Worm (Caenorhabditis elegans) whole organism, L1 larva: ENCODE measurements around the gene F59F5.4.

ENCODE experiments used
- ama-1 ChIP-seq: fragments of 150-350 bp; optimal IDR thresholded peaks from 2 replicates; lab custom pipeline; 2014
- elt-3 ChIP-seq, 6 experiments: fragments of 150-350 bp in 1 of 6; sonication (generic microtip); optimal IDR thresholded peaks; 2 replicates each; lab custom pipeline; 2017 to 2018; ENCODE audit warnings: missing biosample characterization in 6 of 6, missing genetic modification characterization in 6 of 6, inconsistent platforms in 1 of 6
- lin-15B ChIP-seq: fragments of 150-350 bp; sonication (generic microtip); optimal IDR thresholded peaks from 3 replicates; lab custom pipeline; 2014; ENCODE audit warnings: missing biosample characterization, missing genetic modification characterization
- mdl-1 ChIP-seq, 2 experiments: fragments of 150-350 bp; optimal IDR thresholded peaks; 2 replicates each; lab custom pipeline; 2014 to 2017; ENCODE audit warnings: missing biosample characterization in 2 of 2, missing genetic modification characterization in 2 of 2, inconsistent platforms in 1 of 2
- nhr-12 ChIP-seq: sonication (generic microtip); optimal IDR thresholded peaks from 2 replicates; lab custom pipeline; 2017; ENCODE audit warnings: missing biosample characterization, missing genetic modification characterization
- nhr-237 ChIP-seq: fragments of 150-350 bp; optimal IDR thresholded peaks from 2 replicates; lab custom pipeline; 2014; ENCODE audit warnings: missing biosample characterization, missing genetic modification characterization
- nhr-47 ChIP-seq: sonication (generic microtip); optimal IDR thresholded peaks from 2 replicates; lab custom pipeline; 2016; ENCODE audit warnings: mild to moderate bottlenecking, missing genetic modification characterization, moderate library complexity, missing compliant biosample characterization
- nhr-76 ChIP-seq: sonication (generic microtip); optimal IDR thresholded peaks from 2 replicates; lab custom pipeline; 2017; ENCODE audit warnings: missing biosample characterization, missing genetic modification characterization
- unc-62 ChIP-seq: fragments of 150-350 bp; optimal IDR thresholded peaks from 2 replicates; lab custom pipeline; 2014; ENCODE audit warnings: missing biosample characterization, missing genetic modification reagents, missing genetic modification characterization

- TF ChIP-seq nhr-12 (tag; lab: Kevin White, UChicago) = no peak
- no peak for TF ChIP-seq nhr-47
- no peak for TF ChIP-seq elt-3 (tag; optimal IDR thresholded peaks at IDR 0.05; lab: Kevin White, UChicago)
- TF ChIP-seq mdl-1 (tag; optimal IDR thresholded peaks at IDR 0.05; lab: Kevin White, UChicago) = no peak
- no peak for TF ChIP-seq ama-1 (lab: Kevin White, UChicago)
- no peak for TF ChIP-seq nhr-76 (tag; lab: Kevin White, UChicago)
- no peak for TF ChIP-seq nhr-237 (tag; lab: Kevin White, UChicago)
- TF ChIP-seq unc-62 (GFP tag; lab: Kevin White, UChicago) = no peak
- no peak for TF ChIP-seq lin-15B (tag; lab: Kevin White, UChicago)
Measured at ce11 chrX:10505193-10505592, 37.6 kb upstream of the F59F5.4 start.
